ENCODE assay signal across 1 fruit fly cellular context in genomic region chrX:2306307-2306706, dm6.
TF ChIP-seq lines count a peak whose summit lies in the region.

No protein-coding gene starts in this region.

TF ChIP-seq in whole organism, embryonic, 481 proteins besides CTCF, POLR2A, EP300 and RAD21 (continued from another document):
- TF ChIP-seq CG2120 (GFP tag; optimal IDR thresholded peaks at IDR 0.05; lab: Kevin White, UChicago) (peak; percentile 45), CG15601 (tag; optimal IDR thresholded peaks at IDR 0.05; lab: Kevin White, UChicago) (no peak), CG11456 (GFP tag; IDR thresholded peaks at IDR 0.05; lab: Robert Waterston, UW) (peak; percentile 43; the same call in 1 of the 3 replicates), pnt (GFP tag; optimal IDR thresholded peaks at IDR 0.05; lab: Kevin White, UChicago) (peak; percentile 31), CG8290 (GFP tag; optimal IDR thresholded peaks at IDR 0.05; lab: Kevin White, UChicago) (no peak), CG8290 (tag; optimal IDR thresholded peaks at IDR 0.05; lab: Kevin White, UChicago) (peak in 1 of 2 experiments; percentile 74), CG14014 (GFP tag; IDR thresholded peaks at IDR 0.05; lab: Robert Waterston, UW) (no peak), jigr1 (GFP tag; IDR thresholded peaks at IDR 0.05; lab: Robert Waterston, UW) (peak; percentile 64; the same call in 1 of the 3 replicates), jing (GFP tag; optimal IDR thresholded peaks at IDR 0.05; lab: Kevin White, UChicago) (peak; percentile 39), gem (tag; optimal IDR thresholded peaks at IDR 0.05; lab: Kevin White, UChicago) (peak; percentile 73), Abd-B (GFP tag; optimal IDR thresholded peaks at IDR 0.05; lab: Kevin White, UChicago) (peak; percentile 20), da (GFP tag; optimal IDR thresholded peaks at IDR 0.05; lab: Kevin White, UChicago) (no peak), Side (GFP tag; optimal IDR thresholded peaks at IDR 0.05; lab: Kevin White, UChicago) (peak; percentile 5), danr (GFP tag; IDR thresholded peaks at IDR 0.05; lab: Robert Waterston, UW) (0 out of 2 replicates have a peak, but pooled peaks have one; percentile 22), CG10654 (GFP tag; optimal IDR thresholded peaks at IDR 0.05; lab: Kevin White, UChicago) (peak; percentile 54), Sin3A (optimal IDR thresholded peaks at IDR 0.05; lab: Kevin White, UChicago) (no peak), CG9817 (tag; optimal IDR thresholded peaks at IDR 0.05; lab: Kevin White, UChicago) (peak; percentile 17), CG10267 (tag; optimal IDR thresholded peaks at IDR 0.05; lab: Kevin White, UChicago) (peak; percentile 4), Dad (GFP tag; optimal IDR thresholded peaks at IDR 0.05; lab: Kevin White, UChicago) (peak; percentile 17), amos (GFP tag; IDR thresholded peaks at IDR 0.05; lab: Robert Waterston, UW; ENCODE audit: partially characterized antibody) (no peak), Sox102F (GFP tag; optimal IDR thresholded peaks at IDR 0.05; lab: Kevin White, UChicago) (peak; percentile 76), CG7372 (GFP tag; IDR thresholded peaks at IDR 0.05; lab: Robert Waterston, UW) (0 out of 2 replicates have a peak, but pooled peaks have one; percentile 40), mld (GFP tag; IDR thresholded peaks at IDR 0.05; lab: Robert Waterston, UW; ENCODE audit: partially characterized antibody) (no peak), Myb (GFP tag; optimal IDR thresholded peaks at IDR 0.05; lab: Kevin White, UChicago) (peak; percentile 34), Dbx (GFP tag; IDR thresholded peaks at IDR 0.05; lab: Robert Waterston, UW) (no peak), CG7839 (tag; optimal IDR thresholded peaks at IDR 0.05; lab: Kevin White, UChicago) (peak; percentile 72)
